Worm (Caenorhabditis elegans) whole organism, early embryonic: Measurements from ENCODE around the gene gcy-32.

Experiments
- ets-7 ChIP-seq: sonication (generic microtip); optimal IDR thresholded peaks from 2 replicates; lab custom pipeline; 2016; ENCODE audit warnings: missing genotype, missing genetic modification characterization, missing compliant biosample characterization
- pes-1 ChIP-seq: fragments of 200-800 bp; sonication (Bioruptor generic); IDR thresholded peaks from 2 replicates; pipeline ENCODE4 v1.3.6; 2022; ENCODE audit warnings: missing genetic modification reagents, missing genetic modification characterization, missing compliant biosample characterization
- tbx-11 ChIP-seq: fragments of 200-800 bp; sonication (Bioruptor generic); IDR thresholded peaks from 2 replicates; pipeline ENCODE4 v1.3.6; 2022; ENCODE audit warnings: missing genetic modification characterization, missing compliant biosample characterization

DNA sequence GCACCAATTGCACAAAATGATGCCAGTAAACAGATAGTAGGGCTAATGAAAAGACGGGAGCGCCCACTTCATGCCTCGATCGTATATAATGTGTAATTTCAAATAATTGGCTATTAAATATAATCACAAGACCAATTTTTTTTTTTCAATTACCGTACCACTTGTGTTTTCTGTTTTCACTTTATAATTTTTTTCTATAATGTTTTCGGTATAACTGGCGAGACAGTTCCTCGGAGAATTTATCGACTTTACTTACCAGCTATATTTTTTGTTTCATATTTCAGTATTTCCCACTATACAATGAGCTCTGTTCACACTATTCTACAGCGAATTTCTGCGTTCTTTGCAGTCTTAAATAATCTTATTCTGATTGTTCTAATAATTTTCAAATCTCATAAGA, 906 bp upstream of the gcy-32 start, which contains the start of gene str-252:
- TF ChIP-seq pes-1 (GFP tag; lab: Robert Waterston, UW) = no peak
- no peak for TF ChIP-seq tbx-11 (GFP tag; lab: Robert Waterston, UW)
- no peak for TF ChIP-seq ets-7 (tag; lab: Kevin White, UChicago)
